Fruit fly (Drosophila melanogaster) whole organism, prepupa: ENCODE results near the gene Act88F.

Experiments used
- CG16779 ChIP-seq: fragments of 200-800 bp; sonication (Bioruptor generic); optimal IDR thresholded peaks from 3 replicates; lab custom pipeline; 2017; ENCODE audit warnings: missing biosample characterization, mild to moderate bottlenecking, missing genetic modification characterization
- CG3919 ChIP-seq: fragments of 200-800 bp; sonication (Bioruptor generic); optimal IDR thresholded peaks from 3 replicates; lab custom pipeline; 2016; ENCODE audit warnings: missing biosample characterization, missing genetic modification characterization
- Gug ChIP-seq: fragments of 200-800 bp; sonication (Bioruptor generic); IDR thresholded peaks from 2 replicates; pipeline ENCODE4 v1.3.6; 2022; ENCODE audit warnings: missing biosample characterization, missing genetic modification characterization
- Hr39 ChIP-seq: fragments of 200-800 bp; sonication (Bioruptor generic); optimal IDR thresholded peaks from 2 replicates; lab custom pipeline; 2016; ENCODE audit warnings: missing biosample characterization, missing genetic modification characterization
- achi ChIP-seq: fragments of 200-800 bp; sonication (Bioruptor generic); optimal IDR thresholded peaks from 3 replicates; lab custom pipeline; 2016; ENCODE audit warnings: missing biosample characterization, missing genetic modification characterization

DNA sequence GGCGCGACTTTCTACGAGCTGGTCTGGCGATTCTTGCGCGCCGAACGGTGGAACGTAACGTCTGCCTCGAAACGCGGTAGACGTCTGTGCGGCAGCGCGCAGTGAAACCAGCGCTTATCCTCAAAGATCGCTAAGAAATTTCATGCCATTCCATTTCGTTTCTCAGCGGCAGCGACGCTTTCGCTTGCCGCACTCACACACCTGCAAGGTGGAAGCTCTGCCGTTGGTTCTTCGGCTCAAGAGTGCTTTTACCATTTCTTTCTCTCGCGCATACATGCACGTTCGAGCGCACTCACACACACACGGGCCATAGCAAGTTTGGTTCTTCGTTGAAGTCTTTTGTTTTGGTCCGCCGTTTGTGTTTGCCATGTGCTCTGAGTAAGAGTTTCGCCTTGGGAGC is 5.1 kb upstream of the Act88F start, which contains the start of gene CG6118:
- TF ChIP-seq CG16779 (tag; lab: Kevin White, UChicago) (no peak), CG3919 (GFP tag; lab: Kevin White, UChicago) (no peak), achi (GFP tag; lab: Kevin White, UChicago) (no peak), Hr39 (GFP tag; lab: Kevin White, UChicago) (no peak), Gug (GFP tag; lab: Robert Waterston, UW) (no peak)
